Worm (Caenorhabditis elegans) whole organism, dauer: Measurements from ENCODE around the gene cyn-4.
"Not testable (repeated sequence)": the region's sequence is repeated elsewhere in the genome, so short reads cannot be mapped to it uniquely, and the experiment has no call there.

Source experiments
- unc-62 ChIP-seq: sonication (generic microtip); optimal IDR thresholded peaks from 2 replicates; lab custom pipeline; 2017; ENCODE audit warnings: missing biosample characterization, missing genetic modification reagents, missing genetic modification characterization

cyn-4 gene

ce11 chrII:10872541-10872940, at the start of gene cyn-4, which contains the start of gene copz-1:
Gene cyn-4 (minus strand): TSS chrII:10872611.
Gene copz-1 (plus strand): TSS chrII:10872879.
- no peak for TF ChIP-seq unc-62 (GFP tag; lab: Kevin White, UChicago)

- TF ChIP-seq unc-62 (GFP tag; lab: Kevin White, UChicago), result no peak
Observed at ce11 chrII:10918293-10918756, 45.9 kb upstream of the cyn-4 start, which contains the start of gene tba-4. Gene tba-4 (plus strand): TSS chrII:10918706.

ce11 chrII:10917174-10917573, 44.8 kb upstream of the cyn-4 start, which contains the start of gene F44F4.10:
Gene F44F4.10 (minus strand): TSS chrII:10917274.
- no peak for TF ChIP-seq unc-62 (GFP tag; lab: Kevin White, UChicago)

ce11 chrII:10915732-10916131, 43.3 kb upstream of the cyn-4 start, which contains the start of gene F44F4.9:
Gene F44F4.9 (minus strand): TSS chrII:10915832.
- TF ChIP-seq unc-62 (GFP tag; lab: Kevin White, UChicago), result no peak

DNA sequence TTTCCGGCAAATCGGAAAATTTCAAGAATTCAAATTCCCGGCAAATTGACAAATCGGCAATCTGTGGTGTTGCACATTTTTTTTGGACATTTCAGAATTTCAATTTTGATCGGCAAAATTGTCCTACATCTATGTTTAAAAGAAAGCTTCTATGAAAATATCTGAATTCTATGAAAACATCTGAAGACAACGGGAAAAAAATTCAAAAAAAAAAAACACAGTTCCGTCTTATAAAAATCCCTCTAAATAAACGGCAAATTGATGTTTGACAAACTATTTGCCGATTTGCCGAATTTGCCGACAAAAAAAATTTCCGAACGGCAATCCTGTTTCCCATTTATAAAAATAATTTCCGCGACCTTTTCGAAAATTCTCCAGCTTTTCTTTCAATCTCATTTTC, 42.0 kb upstream of the cyn-4 start, which contains the start of gene F44F4.15:
TSS of gene F44F4.15 (plus strand) at position 301 of the 400 bp plus-strand sequence.
- no peak for TF ChIP-seq unc-62 (GFP tag; lab: Kevin White, UChicago)

DNA sequence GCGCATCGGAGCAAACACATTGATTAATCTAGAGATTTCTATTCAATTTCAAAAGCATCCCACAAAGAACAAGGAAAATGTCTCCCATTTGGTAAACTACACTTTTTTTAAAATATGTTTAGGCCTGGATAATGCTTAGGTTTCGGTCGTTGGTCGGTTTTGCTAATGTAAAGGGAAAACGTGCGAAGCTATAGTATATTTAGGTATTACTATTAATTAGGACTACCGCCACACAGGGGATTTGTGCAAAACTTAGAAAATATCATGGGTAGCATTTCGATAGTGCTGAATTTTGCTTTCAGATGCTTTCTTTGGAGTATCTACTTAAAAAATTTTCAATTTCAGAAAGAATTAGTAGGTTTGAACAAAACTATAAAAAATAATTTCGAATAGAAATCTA, 40.6 kb upstream of the cyn-4 start:
- no peak for TF ChIP-seq unc-62 (GFP tag; lab: Kevin White, UChicago)

- TF ChIP-seq unc-62 (GFP tag; lab: Kevin White, UChicago), result no peak
Observed at ce11 chrII:10910219-10910618, 37.8 kb upstream of the cyn-4 start, which contains the start of gene sra-11. Gene sra-11 (minus strand): TSS chrII:10910319.

ce11 chrII:10904379-10904778, 32.0 kb upstream of the cyn-4 start, which contains the start of gene sra-12:
Gene sra-12 (minus strand): TSS chrII:10904479.
- TF ChIP-seq unc-62 (GFP tag; lab: Kevin White, UChicago), result not testable (repeated sequence)

- TF ChIP-seq unc-62 (GFP tag; lab: Kevin White, UChicago), result no peak
Observed at ce11 chrII:10902104-10902503, 29.7 kb upstream of the cyn-4 start, which contains the start of gene gly-1. Gene gly-1 (minus strand): TSS chrII:10902204.

DNA sequence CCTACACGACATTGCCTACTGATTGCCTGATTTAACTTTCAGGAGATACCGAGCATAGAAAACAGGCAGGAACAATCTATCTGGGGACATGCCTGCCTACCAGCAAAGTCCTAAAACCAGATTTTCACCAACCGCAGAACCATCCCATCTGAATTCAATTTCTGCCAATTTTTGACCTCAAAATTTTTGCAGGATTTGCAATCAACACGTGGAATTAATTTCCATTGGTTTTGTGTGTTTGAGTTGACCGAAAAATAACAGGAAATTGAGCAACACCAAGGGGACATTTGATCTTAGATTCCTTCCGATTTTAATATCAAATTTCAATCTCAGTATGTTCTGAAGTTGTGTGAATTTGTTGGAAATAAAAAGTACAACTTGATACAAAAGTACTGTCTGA, 26.6 kb upstream of the cyn-4 start:
- no peak for TF ChIP-seq unc-62 (GFP tag; lab: Kevin White, UChicago)

DNA sequence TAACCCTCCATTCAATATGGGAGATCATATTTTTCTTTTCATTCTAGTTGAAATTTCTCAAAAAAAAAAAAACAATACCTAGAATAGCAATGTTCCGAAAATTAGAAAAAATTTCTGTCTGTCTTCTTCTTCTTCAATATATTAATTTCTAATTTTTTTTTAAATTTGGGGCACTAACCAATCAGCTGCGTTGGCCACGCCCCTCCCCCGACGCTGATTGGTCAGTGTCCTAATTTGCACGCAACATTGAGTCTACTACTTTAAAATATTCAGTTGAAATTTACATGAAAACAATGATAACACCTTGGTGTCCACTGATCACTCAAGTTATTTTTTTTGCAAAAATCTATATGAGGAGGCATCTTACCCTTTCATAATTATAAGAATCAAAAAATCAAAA, 23.5 kb upstream of the cyn-4 start:
- no peak for TF ChIP-seq unc-62 (GFP tag; lab: Kevin White, UChicago)

ce11 chrII:10894996-10895395, 22.6 kb upstream of the cyn-4 start, which contains the start of gene sra-10:
Gene sra-10 (minus strand): TSS chrII:10895096.
- TF ChIP-seq unc-62 (GFP tag; lab: Kevin White, UChicago), result no peak

ce11 chrII:10888979-10889378, 16.6 kb upstream of the cyn-4 start, which contains the start of gene ptr-8:
Gene ptr-8 (plus strand): TSS chrII:10889279.
- no peak for TF ChIP-seq unc-62 (GFP tag; lab: Kevin White, UChicago)

ce11 chrII:10887097-10887496, 14.7 kb upstream of the cyn-4 start:
- TF ChIP-seq unc-62 (GFP tag; lab: Kevin White, UChicago), result no peak

DNA sequence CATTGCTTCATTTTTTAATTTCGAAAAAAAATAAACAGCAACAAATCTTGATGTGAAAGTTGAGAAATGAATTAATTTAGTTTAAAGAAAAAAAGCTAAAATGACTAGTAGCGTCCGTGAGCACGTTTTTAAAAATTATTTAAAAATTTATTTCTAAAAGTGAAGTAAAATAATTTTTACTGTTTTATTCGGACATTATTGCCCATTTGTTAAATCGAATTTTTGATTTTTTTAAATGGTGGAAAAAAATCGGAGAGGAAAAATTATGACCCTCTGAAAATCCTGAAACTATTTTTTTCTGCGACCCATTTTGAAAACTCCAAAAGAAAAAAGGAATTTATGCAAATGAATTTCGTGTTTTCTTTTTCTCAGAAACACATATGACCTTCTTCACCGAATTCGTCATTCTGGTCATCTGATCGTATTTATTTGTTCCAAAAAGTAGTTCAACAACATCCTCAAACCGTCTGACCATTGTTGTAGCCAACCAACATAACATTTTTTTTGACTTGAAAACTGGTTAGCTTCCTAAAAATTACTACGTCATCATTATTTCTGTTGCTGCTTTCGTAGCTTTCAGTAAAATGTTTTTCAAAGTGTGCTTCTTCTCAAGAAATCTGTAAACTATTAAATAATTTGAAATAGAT, 13.6 kb upstream of the cyn-4 start, which contains the start of gene F44F4.3:
TSS of gene F44F4.3 (minus strand) at position 51 of the 647 bp plus-strand sequence.
- TF ChIP-seq unc-62 (GFP tag; lab: Kevin White, UChicago), result no peak

DNA sequence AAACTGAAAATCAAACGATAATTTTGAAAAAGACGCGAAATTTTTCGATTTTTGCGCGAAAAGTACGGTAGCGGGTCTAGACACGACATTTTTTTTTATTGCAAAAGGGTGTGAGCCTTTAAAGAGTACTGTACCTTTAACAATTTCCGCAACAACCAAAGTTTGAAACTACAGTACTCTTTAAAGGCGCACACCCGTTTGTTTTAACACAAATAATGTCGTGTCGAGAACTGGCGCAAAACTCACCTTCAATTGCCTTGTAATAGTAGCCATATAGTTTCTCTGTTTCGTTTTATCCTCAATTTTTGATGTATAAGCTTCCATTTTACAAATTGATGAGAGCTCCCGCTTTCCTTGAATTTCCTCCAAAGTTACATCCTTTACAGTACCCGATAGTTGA, 12.8 kb upstream of the cyn-4 start:
- no peak for TF ChIP-seq unc-62 (GFP tag; lab: Kevin White, UChicago)
